Worm (Caenorhabditis elegans) whole organism, L2 larva: ENCODE results near the gene F17C11.4.

ENCODE experiments used
- blmp-1 ChIP-seq: sonication (generic microtip); optimal IDR thresholded peaks from 2 replicates; lab custom pipeline; 2017; ENCODE audit warnings: missing genetic modification characterization, mild to moderate bottlenecking, missing compliant biosample characterization, antibody characterized with exemption, moderate library complexity; ENCODE audit not compliant: insufficient read depth
- dmd-4 ChIP-seq: sonication (generic microtip); optimal IDR thresholded peaks from 2 replicates; lab custom pipeline; 2017; ENCODE audit warnings: missing biosample characterization, missing genetic modification characterization
- egl-27 ChIP-seq: sonication (generic microtip); optimal IDR thresholded peaks from 3 replicates; lab custom pipeline; 2017; ENCODE audit warnings: missing biosample characterization, missing genetic modification reagents, missing genetic modification characterization
- mdl-1 ChIP-seq, 2 experiments: fragments of 150-350 bp in 1 of 2; sonication (generic microtip) in 1 of 2; optimal IDR thresholded peaks; 2 replicates each; lab custom pipeline; 2017; ENCODE audit warnings: missing biosample characterization in 2 of 2, missing genetic modification characterization in 2 of 2
- ztf-4 ChIP-seq: fragments of 150-350 bp; optimal IDR thresholded peaks from 2 replicates; lab custom pipeline; 2014; ENCODE audit warnings: missing biosample characterization, missing genetic modification characterization

DNA sequence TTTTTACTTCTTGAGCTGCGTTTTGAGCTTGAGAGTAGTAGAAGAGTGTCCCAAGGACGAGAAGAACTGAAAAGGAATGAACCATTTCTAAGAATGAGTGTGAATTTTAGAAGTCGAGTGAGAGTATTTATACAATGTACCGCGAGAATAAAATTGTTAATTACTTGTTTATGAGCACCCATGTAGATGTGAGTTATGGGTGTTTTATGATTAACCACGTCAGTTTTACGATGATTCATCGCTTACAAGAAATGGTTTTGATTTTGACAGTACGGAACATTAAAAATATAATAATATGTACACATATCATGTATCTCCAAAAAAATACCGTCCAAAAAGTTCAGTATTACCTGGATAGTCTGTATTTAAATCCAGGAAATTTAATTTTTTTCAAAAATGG lies 2.7 kb downstream of the F17C11.4 start, which contains the start of gene clec-221:
- TF ChIP-seq dmd-4 (tag; lab: Kevin White, UChicago) (no peak), egl-27 (tag; lab: Kevin White, UChicago) (no peak), ztf-4 (no peak), mdl-1 (tag; optimal IDR thresholded peaks at IDR 0.05; lab: Kevin White, UChicago) (no peak), blmp-1 (tag; lab: Kevin White, UChicago) (no peak)
